Worm (Caenorhabditis elegans): ENCODE data around the gene try-5.
"Not testable (repeated sequence)": the region's sequence is repeated elsewhere in the genome, so short reads cannot be mapped to it uniquely, and the experiment has no call there.

DNA sequence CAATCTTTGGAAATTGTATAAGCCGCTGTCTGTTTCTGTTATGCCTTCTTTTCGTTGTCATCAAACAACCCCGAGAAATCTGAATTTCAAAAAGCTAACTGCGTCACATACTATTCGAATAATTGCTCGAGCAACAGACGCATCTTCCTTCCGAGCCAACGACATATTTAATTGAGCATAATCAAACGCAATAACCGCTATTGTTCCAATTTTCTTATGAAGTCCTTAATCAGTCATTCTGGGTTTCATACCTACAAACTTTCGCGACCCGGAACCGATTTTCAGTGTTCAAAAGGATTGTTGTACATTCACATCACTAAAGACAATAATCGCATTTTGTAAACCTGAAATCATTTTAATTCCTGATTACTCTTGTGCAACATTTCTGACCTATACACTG lies 5.0 kb upstream of the try-5 start:
- not testable (repeated sequence) for TF ChIP-seq ceh-36 (tag; optimal IDR thresholded peaks at IDR 0.05); tra-4 (tag; optimal IDR thresholded peaks at IDR 0.05); F13C5.2 (tag; optimal IDR thresholded peaks at IDR 0.05); hmbx-1 (tag; optimal IDR thresholded peaks at IDR 0.05); flt-1 (GFP tag; IDR thresholded peaks at IDR 0.05); sea-1 (GFP tag; conservative IDR thresholded peaks at IDR 0.05); tbx-11 (GFP tag; IDR thresholded peaks at IDR 0.05); ama-1 (optimal IDR thresholded peaks at IDR 0.05)

Data from whole organism, early embryonic.